Fruit fly (Drosophila melanogaster) whole organism, embryonic: ENCODE data around the gene tinc.
A peak's percentile ranks its signal among the peaks of the same experiment; 100 is the strongest.

Source experiments
- Abd-B ChIP-seq: fragments of 200-800 bp; sonication (Bioruptor generic); optimal IDR thresholded peaks from 2 replicates; lab custom pipeline; 2018; ENCODE audit warnings: missing biosample characterization, mild to moderate bottlenecking, missing genetic modification characterization, moderate library complexity
- Atf3 ChIP-seq: fragments of 200-800 bp; sonication (Bioruptor generic); optimal IDR thresholded peaks from 3 replicates; lab custom pipeline; 2016; ENCODE audit warnings: missing biosample characterization, missing genetic modification characterization
- B-H1 ChIP-seq: fragments of 200-800 bp; sonication (Bioruptor generic); IDR thresholded peaks from 3 replicates; pipeline ENCODE4 v1.3.6; 2022; ENCODE audit warnings: missing biosample characterization, missing genetic modification characterization
- Bteb2 ChIP-seq: fragments of 200-800 bp; sonication (Bioruptor generic); optimal IDR thresholded peaks from 2 replicates; lab custom pipeline; 2016; ENCODE audit warnings: missing biosample characterization, missing genetic modification characterization
- CG10462 ChIP-seq: fragments of 200-800 bp; sonication (Bioruptor generic); optimal IDR thresholded peaks from 2 replicates; lab custom pipeline; 2016; ENCODE audit warnings: missing biosample characterization, missing genetic modification characterization
- CG11695 ChIP-seq: fragments of 200-800 bp; sonication (Bioruptor generic); IDR thresholded peaks from 3 replicates; pipeline ENCODE4 v1.3.6; 2022; ENCODE audit warnings: missing biosample characterization, missing genetic modification characterization
- CG12071 ChIP-seq: fragments of 200-800 bp; sonication (Bioruptor generic); optimal IDR thresholded peaks from 3 replicates; lab custom pipeline; 2018; ENCODE audit warnings: missing biosample characterization, mild to moderate bottlenecking, missing genetic modification characterization
- CG12299 ChIP-seq: fragments of 200-800 bp; sonication (Bioruptor generic); optimal IDR thresholded peaks from 2 replicates; lab custom pipeline; 2018; ENCODE audit warnings: missing biosample characterization, mild to moderate bottlenecking, missing genetic modification characterization
- CG12942 ChIP-seq: fragments of 200-800 bp; sonication (Bioruptor generic); optimal IDR thresholded peaks from 3 replicates; lab custom pipeline; 2016; ENCODE audit warnings: missing biosample characterization, missing genetic modification characterization
- CG15601 ChIP-seq: fragments of 200-800 bp; sonication (Bioruptor generic); optimal IDR thresholded peaks from 3 replicates; lab custom pipeline; 2019; ENCODE audit warnings: missing biosample characterization, mild to moderate bottlenecking, missing genetic modification characterization, moderate library complexity
- CG17612 ChIP-seq: fragments of 200-800 bp; sonication (Bioruptor generic); IDR thresholded peaks from 2 replicates; pipeline ENCODE4 v1.3.6; 2022; ENCODE audit warnings: missing biosample characterization, missing genetic modification characterization
- CG17912 ChIP-seq: fragments of 200-800 bp; sonication (Bioruptor generic); optimal IDR thresholded peaks from 2 replicates; lab custom pipeline; 2018; ENCODE audit warnings: missing biosample characterization, mild to moderate bottlenecking, missing genetic modification characterization
- CG30403 ChIP-seq: fragments of 200-800 bp; sonication (Bioruptor generic); optimal IDR thresholded peaks from 3 replicates; lab custom pipeline; 2016; ENCODE audit warnings: missing biosample characterization, missing genetic modification characterization
- CG33557 ChIP-seq: fragments of 200-800 bp; sonication (Bioruptor generic); optimal IDR thresholded peaks from 2 replicates; lab custom pipeline; 2019; ENCODE audit warnings: missing biosample characterization, mild to moderate bottlenecking, missing genetic modification characterization, moderate library complexity
- CG3995 ChIP-seq: fragments of 200-800 bp; sonication (Bioruptor generic); optimal IDR thresholded peaks from 3 replicates; lab custom pipeline; 2016; ENCODE audit warnings: missing biosample characterization, missing genetic modification characterization
- CG42726 ChIP-seq: fragments of 200-800 bp; sonication (Bioruptor generic); IDR thresholded peaks from 2 replicates; pipeline ENCODE4 v1.3.6; 2022; ENCODE audit warnings: missing biosample characterization, missing genetic modification characterization; ENCODE audit not compliant: partially characterized antibody
- CG4707 ChIP-seq: fragments of 200-800 bp; sonication (Bioruptor generic); optimal IDR thresholded peaks from 2 replicates; lab custom pipeline; 2018; ENCODE audit warnings: missing biosample characterization, mild to moderate bottlenecking, missing genetic modification characterization, moderate library complexity
- CG6254 ChIP-seq: fragments of 200-800 bp; sonication (Bioruptor generic); optimal IDR thresholded peaks from 3 replicates; lab custom pipeline; 2017; ENCODE audit warnings: mild to moderate bottlenecking, missing biosample characterization, missing genetic modification reagents, missing genetic modification characterization
- CG6765 ChIP-seq: fragments of 200-800 bp; sonication (Bioruptor generic); optimal IDR thresholded peaks from 3 replicates; lab custom pipeline; 2017; ENCODE audit warnings: missing biosample characterization, mild to moderate bottlenecking, missing genetic modification characterization
- CG7357 ChIP-seq: fragments of 200-800 bp; sonication (Bioruptor generic); IDR thresholded peaks from 3 replicates; pipeline ENCODE4 v1.3.6; 2022; ENCODE audit warnings: missing biosample characterization, missing genetic modification characterization
- CG9437 ChIP-seq: fragments of 200-800 bp; sonication (Bioruptor generic); optimal IDR thresholded peaks from 2 replicates; lab custom pipeline; 2018; ENCODE audit warnings: missing biosample characterization, mild to moderate bottlenecking, missing genetic modification characterization
- Dbx ChIP-seq: fragments of 200-800 bp; sonication (Bioruptor generic); IDR thresholded peaks from 3 replicates; pipeline ENCODE4 v1.3.6; 2022; ENCODE audit warnings: missing biosample characterization, missing genetic modification characterization
- ERR ChIP-seq: fragments of 200-800 bp; sonication (Bioruptor generic); optimal IDR thresholded peaks from 2 replicates; lab custom pipeline; 2016; ENCODE audit warnings: missing biosample characterization, missing genetic modification characterization
- Elba2 ChIP-seq: fragments of 200-800 bp; sonication (Bioruptor generic); optimal IDR thresholded peaks from 3 replicates; lab custom pipeline; 2016; ENCODE audit warnings: missing biosample characterization, missing genetic modification characterization
- Fer1 ChIP-seq: fragments of 200-800 bp; sonication (Bioruptor generic); optimal IDR thresholded peaks from 2 replicates; lab custom pipeline; 2017; ENCODE audit warnings: missing biosample characterization, mild to moderate bottlenecking, missing genetic modification characterization
- Gsc ChIP-seq: fragments of 200-800 bp; sonication (Bioruptor generic); IDR thresholded peaks from 2 replicates; pipeline ENCODE4 v1.3.6; 2022; ENCODE audit warnings: missing biosample characterization, missing genetic modification characterization
- Lhr ChIP-seq: fragments of 200-800 bp; sonication (Bioruptor generic); optimal IDR thresholded peaks from 3 replicates; lab custom pipeline; 2017; ENCODE audit warnings: mild to moderate bottlenecking, missing biosample characterization, missing genetic modification reagents, missing genetic modification characterization
- NC2β ChIP-seq: fragments of 200-800 bp; sonication (Bioruptor generic); optimal IDR thresholded peaks from 2 replicates; lab custom pipeline; 2016; ENCODE audit warnings: missing biosample characterization, missing genetic modification characterization
- Opbp ChIP-seq: fragments of 200-800 bp; sonication (Bioruptor generic); IDR thresholded peaks from 3 replicates; pipeline ENCODE4 v1.3.6; 2022; ENCODE audit warnings: missing biosample characterization, missing genetic modification characterization; ENCODE audit not compliant: partially characterized antibody
- Poxn ChIP-seq: fragments of 200-800 bp; sonication (Bioruptor generic); IDR thresholded peaks from 2 replicates; pipeline ENCODE4 v1.3.6; 2022; ENCODE audit warnings: missing biosample characterization, missing genetic modification characterization
- Sry-δ ChIP-seq: fragments of 200-800 bp; sonication (Bioruptor generic); optimal IDR thresholded peaks from 2 replicates; lab custom pipeline; 2016; ENCODE audit warnings: missing biosample characterization, missing genetic modification characterization
- Vsx1 ChIP-seq: fragments of 200-800 bp; sonication (Bioruptor generic); optimal IDR thresholded peaks from 2 replicates; lab custom pipeline; 2017; ENCODE audit warnings: missing biosample characterization, mild to moderate bottlenecking, missing genetic modification characterization, missing genetic modification reagents
- bab2 ChIP-seq: fragments of 200-800 bp; sonication (Bioruptor generic); optimal IDR thresholded peaks from 2 replicates; lab custom pipeline; 2016; ENCODE audit warnings: missing biosample characterization, missing genetic modification characterization
- bigmax ChIP-seq: fragments of 200-800 bp; sonication (Bioruptor generic); optimal IDR thresholded peaks from 2 replicates; lab custom pipeline; 2018; ENCODE audit warnings: missing biosample characterization, mild to moderate bottlenecking, missing genetic modification characterization
- bsh ChIP-seq, 2 experiments: fragments of 200-800 bp; sonication (Bioruptor generic); optimal IDR thresholded peaks; 2 replicates each; lab custom pipeline; 2017 to 2018; ENCODE audit warnings: mild to moderate bottlenecking in 2 of 2, missing biosample characterization in 2 of 2, missing genetic modification characterization in 2 of 2, moderate library complexity in 1 of 2
- crp ChIP-seq, 2 experiments: fragments of 200-800 bp; sonication (Bioruptor generic); optimal IDR thresholded peaks; 2 replicates in 1 of 2; 3 replicates in 1 of 2; lab custom pipeline; 2017; ENCODE audit warnings: missing biosample characterization in 2 of 2, missing genetic modification characterization in 2 of 2, mild to moderate bottlenecking in 1 of 2, moderate library complexity in 1 of 2
- dm ChIP-seq: fragments of 200-800 bp; sonication (Bioruptor generic); optimal IDR thresholded peaks from 3 replicates; lab custom pipeline; 2016; ENCODE audit warnings: missing biosample characterization, missing genetic modification characterization
- esg ChIP-seq: fragments of 200-800 bp; sonication (Bioruptor generic); conservative IDR thresholded peaks from 2 replicates; pipeline ENCODE4 v1.3.6; 2022; ENCODE audit warnings: missing biosample characterization, missing genetic modification characterization
- gcm ChIP-seq: fragments of 200-800 bp; sonication (Bioruptor generic); optimal IDR thresholded peaks from 2 replicates; lab custom pipeline; 2019; ENCODE audit warnings: missing biosample characterization, mild to moderate bottlenecking, missing genetic modification characterization, moderate library complexity
- gem ChIP-seq: fragments of 200-800 bp; sonication (Bioruptor generic); optimal IDR thresholded peaks from 2 replicates; lab custom pipeline; 2019; ENCODE audit warnings: missing biosample characterization, mild to moderate bottlenecking, missing genetic modification characterization, moderate library complexity
- grn ChIP-seq: fragments of 200-800 bp; sonication (Bioruptor generic); optimal IDR thresholded peaks from 3 replicates; lab custom pipeline; 2017; ENCODE audit warnings: missing biosample characterization, missing genetic modification characterization
- gro ChIP-seq: fragments of 200-800 bp; sonication (Bioruptor generic); optimal IDR thresholded peaks from 2 replicates; lab custom pipeline; 2016; ENCODE audit warnings: missing biosample characterization, missing genetic modification characterization
- gt ChIP-seq: fragments of 200-800 bp; sonication (Bioruptor generic); IDR thresholded peaks from 2 replicates; pipeline ENCODE4 v1.3.6; 2022; ENCODE audit warnings: missing biosample characterization, missing genetic modification characterization
- maf-S ChIP-seq: fragments of 200-800 bp; sonication (Bioruptor generic); optimal IDR thresholded peaks from 2 replicates; lab custom pipeline; 2016; ENCODE audit warnings: missing biosample characterization, missing genetic modification characterization
- onecut ChIP-seq: fragments of 200-800 bp; sonication (Bioruptor generic); IDR thresholded peaks from 2 replicates; pipeline ENCODE4 v1.3.6; 2022; ENCODE audit warnings: missing biosample characterization, missing genetic modification characterization
- slp2 ChIP-seq: fragments of 200-800 bp; sonication (Bioruptor generic); optimal IDR thresholded peaks from 2 replicates; lab custom pipeline; 2016; ENCODE audit warnings: missing biosample characterization, missing genetic modification characterization
- vnd ChIP-seq: fragments of 200-800 bp; sonication (Bioruptor generic); IDR thresholded peaks from 3 replicates; pipeline ENCODE4 v1.3.6; 2022; ENCODE audit warnings: missing biosample characterization, missing genetic modification characterization; ENCODE audit not compliant: partially characterized antibody
- wek ChIP-seq: fragments of 200-800 bp; sonication (Bioruptor generic); optimal IDR thresholded peaks from 3 replicates; lab custom pipeline; 2018; ENCODE audit warnings: missing biosample characterization, mild to moderate bottlenecking, missing genetic modification characterization, moderate library complexity
- z ChIP-seq: fragments of 200-800 bp; sonication (Bioruptor generic); IDR thresholded peaks from 3 replicates; pipeline ENCODE4 v1.3.6; 2022; ENCODE audit warnings: missing biosample characterization, missing genetic modification characterization
- zen2 ChIP-seq: fragments of 200-800 bp; sonication (Bioruptor generic); IDR thresholded peaks from 3 replicates; pipeline ENCODE4 v1.3.6; 2022; ENCODE audit warnings: missing biosample characterization, missing genetic modification characterization; ENCODE audit not compliant: partially characterized antibody

Gene tinc

dm6 chr3R:17776952-17777407 lies 34.4 kb upstream of the tinc start (continued):
- TF ChIP-seq slp2 (GFP tag; lab: Kevin White, UChicago) = no peak
- TF ChIP-seq onecut (GFP tag; lab: Robert Waterston, UW) = peak; percentile 41
- TF ChIP-seq z = no peak
- TF ChIP-seq Dbx = no peak
- TF ChIP-seq CG12299 (tag; lab: Kevin White, UChicago) = no peak
- TF ChIP-seq zen2 (GFP tag; lab: Robert Waterston, UW) = no peak
- peak; percentile 12 for TF ChIP-seq bab2 (GFP tag; lab: Kevin White, UChicago)
- TF ChIP-seq Elba2 (GFP tag; lab: Kevin White, UChicago) = no peak
- TF ChIP-seq Sry-δ = no peak
- TF ChIP-seq bsh (GFP tag; optimal IDR thresholded peaks at IDR 0.05; lab: Kevin White, UChicago) = no peak
- no peak for TF ChIP-seq CG6254 (GFP tag; lab: Kevin White, UChicago)
- no peak for TF ChIP-seq bigmax (GFP tag; lab: Kevin White, UChicago)
- no peak for TF ChIP-seq CG15601 (tag; lab: Kevin White, UChicago)
- TF ChIP-seq CG6765 (GFP tag; lab: Kevin White, UChicago) = no peak
- no peak for TF ChIP-seq gcm
- TF ChIP-seq grn (GFP tag; lab: Kevin White, UChicago) = no peak
- TF ChIP-seq CG42726 (GFP tag; lab: Robert Waterston, UW) = no peak
- no peak for TF ChIP-seq Bteb2 (GFP tag; lab: Kevin White, UChicago)
- 0 out of 2 replicates have a peak, but pooled peaks have one; percentile 12 for TF ChIP-seq esg (GFP tag; lab: Robert Waterston, UW)
- TF ChIP-seq Fer1 (GFP tag; lab: Kevin White, UChicago) = no peak

- no peak for TF ChIP-seq CG33557 (GFP tag; lab: Kevin White, UChicago)
- TF ChIP-seq ERR (GFP tag; lab: Kevin White, UChicago) = peak; percentile 54
- peak; percentile 47 for TF ChIP-seq CG4707 (GFP tag; lab: Kevin White, UChicago)
- peak; percentile 84 for TF ChIP-seq B-H1 (GFP tag; lab: Robert Waterston, UW)
- peak; percentile 45; the same call in 1 of the 2 replicates for TF ChIP-seq gt
- peak; percentile 61 for TF ChIP-seq CG12071 (GFP tag; lab: Kevin White, UChicago)
- no peak for TF ChIP-seq CG17912 (GFP tag; lab: Kevin White, UChicago)
- peak; percentile 83 for TF ChIP-seq Abd-B (GFP tag; lab: Kevin White, UChicago)
- peak; percentile 52 for TF ChIP-seq CG12942 (GFP tag; lab: Kevin White, UChicago)
- TF ChIP-seq CG7357 (GFP tag; lab: Robert Waterston, UW) = peak; percentile 78
- TF ChIP-seq crp (GFP tag; optimal IDR thresholded peaks at IDR 0.05; lab: Kevin White, UChicago) = no peak
- peak; percentile 76 for TF ChIP-seq maf-S (GFP tag; lab: Kevin White, UChicago)
- peak; percentile 87 for TF ChIP-seq bab2 (GFP tag; lab: Kevin White, UChicago)
- peak; percentile 83 for TF ChIP-seq CG30403 (GFP tag; lab: Kevin White, UChicago)
- TF ChIP-seq CG10462 = peak; percentile 55
- TF ChIP-seq Gsc = peak; percentile 40; the same call in 1 of the 2 replicates
- peak; percentile 0 for TF ChIP-seq CG3995
- peak; percentile 35 for TF ChIP-seq Vsx1 (GFP tag; lab: Kevin White, UChicago)
- no peak for TF ChIP-seq vnd (GFP tag; lab: Robert Waterston, UW)
- TF ChIP-seq dm (GFP tag; lab: Kevin White, UChicago) = peak; percentile 9
- TF ChIP-seq CG9437 (GFP tag; lab: Kevin White, UChicago) = peak; percentile 23
- TF ChIP-seq gem = peak; percentile 90
- TF ChIP-seq Opbp (GFP tag; lab: Robert Waterston, UW) = no peak
- TF ChIP-seq CG11695 (GFP tag; lab: Robert Waterston, UW) = peak; percentile 80
- peak; percentile 40 for TF ChIP-seq wek (GFP tag; lab: Kevin White, UChicago)
- peak; percentile 67 for TF ChIP-seq CG17612 (GFP tag; lab: Robert Waterston, UW)
- no peak for TF ChIP-seq Lhr
- peak; percentile 13 for TF ChIP-seq CG6254 (GFP tag; lab: Kevin White, UChicago)
- TF ChIP-seq Poxn (GFP tag; lab: Robert Waterston, UW) = no peak
- TF ChIP-seq gro (GFP tag; lab: Kevin White, UChicago) = peak; percentile 85
- TF ChIP-seq Atf3 = peak; percentile 55
- peak; percentile 1 for TF ChIP-seq NC2β
Measured at dm6 chr3R:17781371-17781770, 30.0 kb upstream of the tinc start.
